Worm (Caenorhabditis elegans) whole organism, young adult: ENCODE data around the gene col-143.

Source experiments
- B0019.2 ChIP-seq: fragments of 200-800 bp; sonication (Bioruptor generic); conservative IDR thresholded peaks from 2 replicates; pipeline ENCODE4 v1.3.6; 2022; ENCODE audit warnings: missing genetic modification reagents, missing genetic modification characterization, missing compliant biosample characterization
- F33H1.4 ChIP-seq: fragments of 200-800 bp; sonication (Bioruptor generic); IDR thresholded peaks from 2 replicates; pipeline ENCODE4 v1.3.6; 2022; ENCODE audit warnings: missing genetic modification reagents, missing genetic modification characterization, missing compliant biosample characterization
- F52B5.7 ChIP-seq: sonication (generic microtip); optimal IDR thresholded peaks from 2 replicates; lab custom pipeline; 2016; ENCODE audit warnings: mild to moderate bottlenecking, missing genetic modification characterization, missing compliant biosample characterization
- ama-1 ChIP-seq, 3 experiments: fragments of 150-350 bp in 1 of 3; sonication (generic microtip) in 2 of 3; optimal IDR thresholded peaks; 2 replicates each; lab custom pipeline; 2014 to 2018; ENCODE audit warnings: missing biosample characterization in 2 of 3, missing genetic modification characterization in 2 of 3, missing genetic modification reagents in 2 of 3
- efl-1 ChIP-seq: fragments of 150-350 bp; optimal IDR thresholded peaks from 2 replicates; lab custom pipeline; 2014; ENCODE audit warnings: missing biosample characterization, missing genetic modification reagents, missing genetic modification characterization
- egl-44 ChIP-seq: fragments of 200-800 bp; sonication (Bioruptor generic); IDR thresholded peaks from 2 replicates; pipeline ENCODE4 v1.3.6; 2022; ENCODE audit warnings: missing genetic modification reagents, missing genetic modification characterization, missing compliant biosample characterization
- madf-8 ChIP-seq: fragments of 200-800 bp; sonication (Bioruptor generic); conservative IDR thresholded peaks from 2 replicates; pipeline ENCODE4 v1.3.6; 2022; ENCODE audit warnings: missing genetic modification reagents, missing genetic modification characterization, missing compliant biosample characterization
- pha-4 ChIP-seq: fragments of 150-350 bp; sonication (generic microtip); optimal IDR thresholded peaks from 2 replicates; lab custom pipeline; 2014; ENCODE audit warnings: missing biosample characterization, missing genetic modification reagents, missing genetic modification characterization

- no peak for TF ChIP-seq madf-8
- no peak for TF ChIP-seq egl-44
- no peak for TF ChIP-seq F33H1.4 (GFP tag; lab: Robert Waterston, UW)
- TF ChIP-seq B0019.2 (GFP tag; lab: Robert Waterston, UW): no peak
- TF ChIP-seq pha-4 (tag; lab: Kevin White, UChicago): no peak
- no peak for TF ChIP-seq ama-1 (optimal IDR thresholded peaks at IDR 0.05; lab: Kevin White, UChicago)
- TF ChIP-seq ama-1 (GFP tag; optimal IDR thresholded peaks at IDR 0.05; lab: Kevin White, UChicago): no peak
- no peak for TF ChIP-seq F52B5.7 (tag; lab: Kevin White, UChicago)
- no peak for TF ChIP-seq efl-1 (GFP tag; lab: Kevin White, UChicago)
Observed at ce11 chrV:6806340-6806739, 29.1 kb upstream of the col-143 start, which contains the start of gene dmsr-12.
